Worm (Caenorhabditis elegans) whole organism, L4 larva: ENCODE measurements around the gene F52E4.5.

Source experiments
- Y105C5A.15 ChIP-seq: fragments of 200-800 bp; sonication (Bioruptor generic); IDR thresholded peaks from 2 replicates; pipeline ENCODE4 v1.3.6; 2022; ENCODE audit warnings: missing genetic modification characterization, missing compliant biosample characterization
- ceh-28 ChIP-seq: fragments of 150-350 bp; optimal IDR thresholded peaks from 2 replicates; lab custom pipeline; 2014; ENCODE audit warnings: missing biosample characterization, missing genetic modification reagents, missing genetic modification characterization
- nhr-77 ChIP-seq: fragments of 150-350 bp; optimal IDR thresholded peaks from 2 replicates; lab custom pipeline; 2014; ENCODE audit warnings: missing biosample characterization, missing genetic modification characterization
- skn-1 ChIP-seq: fragments of 150-350 bp; optimal IDR thresholded peaks from 2 replicates; lab custom pipeline; 2014; ENCODE audit warnings: missing biosample characterization, missing genetic modification characterization
- snpc-4 ChIP-seq: fragments of 150-350 bp; optimal IDR thresholded peaks from 2 replicates; lab custom pipeline; 2014; ENCODE audit warnings: missing biosample characterization, missing genetic modification characterization

DNA sequence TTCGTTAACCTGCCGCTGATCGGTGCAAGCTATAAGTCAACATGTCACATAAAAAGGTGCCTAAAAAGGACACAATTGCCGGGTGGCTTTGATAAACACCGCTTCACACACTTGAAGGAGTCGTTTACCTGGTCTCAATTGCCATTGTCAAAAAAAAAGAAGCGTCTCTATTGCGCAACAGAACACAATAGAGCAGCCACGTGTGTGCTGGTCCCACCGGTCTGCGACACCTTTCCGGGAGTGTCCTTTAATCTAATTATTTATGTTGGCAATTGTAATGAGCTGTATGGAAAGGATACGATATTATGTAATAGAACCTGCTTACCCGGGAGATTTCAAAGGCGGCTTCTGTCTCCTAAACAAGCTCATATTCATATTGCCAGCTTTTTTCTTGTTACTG is 25.4 kb downstream of the F52E4.5 start:
- TF ChIP-seq skn-1 (tag; lab: Kevin White, UChicago) (no peak), ceh-28 (tag; lab: Kevin White, UChicago) (no peak), Y105C5A.15 (GFP tag; lab: Robert Waterston, UW) (no peak), snpc-4 (tag; lab: Kevin White, UChicago) (no peak), nhr-77 (tag; lab: Kevin White, UChicago) (no peak)
